Worm (Caenorhabditis elegans): ENCODE results near the gene Y48E1B.3.

The Y48E1B.3 gene

ce11 chrII:13593659-13594221 is 26.0 kb upstream of the Y48E1B.3 start, which contains the start of gene clec-146 (continued):
- TF ChIP-seq F44E2.7 (GFP tag; IDR thresholded peaks at IDR 0.05) (no peak), nhr-25 (tag; optimal IDR thresholded peaks at IDR 0.05; ENCODE audit: borderline replicate concordance, insufficient read depth) (no peak), daf-8 (GFP tag; IDR thresholded peaks at IDR 0.05) (no peak)

ce11 chrII:13590461-13590860 is 22.7 kb upstream of the Y48E1B.3 start, which contains the start of gene clec-145:
Gene clec-145, minus strand, starts transcription at chrII:13590561.
- TF ChIP-seq egl-27 (tag; optimal IDR thresholded peaks at IDR 0.05), result no peak
- TF ChIP-seq mep-1 (tag; optimal IDR thresholded peaks at IDR 0.05), result no peak
- TF ChIP-seq sdz-12 (GFP tag; optimal IDR thresholded peaks at IDR 0.05), result no peak
- TF ChIP-seq nhr-10 (tag; optimal IDR thresholded peaks at IDR 0.05), result no peak
- TF ChIP-seq unc-39 (tag; optimal IDR thresholded peaks at IDR 0.05), result no peak
- no peak for TF ChIP-seq nhr-48 (tag; optimal IDR thresholded peaks at IDR 0.05)
- no peak for TF ChIP-seq lin-15B (tag; optimal IDR thresholded peaks at IDR 0.05)
- no peak for TF ChIP-seq mdt-29 (GFP tag; IDR thresholded peaks at IDR 0.05)
- TF ChIP-seq Y75B8A.6 (GFP tag; IDR thresholded peaks at IDR 0.05), result no peak
- TF ChIP-seq unc-130 (GFP tag; optimal IDR thresholded peaks at IDR 0.05), result no peak

ce11 chrII:13585655-13586170 is 17.9 kb upstream of the Y48E1B.3 start, which contains the start of gene Y48E1B.8:
Gene Y48E1B.8, plus strand, starts transcription at chrII:13585705.
- TF ChIP-seq lin-29 (GFP tag; IDR thresholded peaks at IDR 0.05) (no peak), F37D6.2 (tag; optimal IDR thresholded peaks at IDR 0.05) (no peak), set-16 (GFP tag; IDR thresholded peaks at IDR 0.05) (peak; percentile 59), Y5F2A.4 (GFP tag; optimal IDR thresholded peaks at IDR 0.05) (no peak), Y48G9A.11 (GFP tag; IDR thresholded peaks at IDR 0.05) (no peak), daf-16 (GFP tag; optimal IDR thresholded peaks at IDR 0.05) (no peak), daf-16 (tag; optimal IDR thresholded peaks at IDR 0.05) (no peak), F44E2.7 (GFP tag; IDR thresholded peaks at IDR 0.05) (no peak), ZK337.2 (GFP tag; IDR thresholded peaks at IDR 0.05) (no peak), daf-19 (GFP tag; conservative IDR thresholded peaks at IDR 0.05) (no peak), mes-2 (tag; optimal IDR thresholded peaks at IDR 0.05; ENCODE audit: poor library complexity, severe bottlenecking) (no peak), nhr-10 (tag; optimal IDR thresholded peaks at IDR 0.05) (no peak), nhr-42 (GFP tag; IDR thresholded peaks at IDR 0.05) (0 out of 2 replicates have a peak, but pooled peaks have one; percentile 5), mxl-3 (GFP tag; optimal IDR thresholded peaks at IDR 0.05) (no peak)

- peak; percentile 58 for TF ChIP-seq rbr-2 (tag; optimal IDR thresholded peaks at IDR 0.05)
- TF ChIP-seq Y48G9A.11 (GFP tag; IDR thresholded peaks at IDR 0.05), result no peak
- TF ChIP-seq nhr-102 (tag; optimal IDR thresholded peaks at IDR 0.05), result no peak
- no peak for TF ChIP-seq T26A8.4 (GFP tag; IDR thresholded peaks at IDR 0.05)
- no peak for TF ChIP-seq php-3 (GFP tag; IDR thresholded peaks at IDR 0.05)
- TF ChIP-seq mep-1 (tag; optimal IDR thresholded peaks at IDR 0.05), result peak; percentile 73
- peak; percentile 86 for TF ChIP-seq lin-38 (GFP tag; IDR thresholded peaks at IDR 0.05)
- TF ChIP-seq hif-1 (tag; optimal IDR thresholded peaks at IDR 0.05), result peak in 1 of 2 experiments; percentile 63
- no peak for TF ChIP-seq dmd-8 (GFP tag; IDR thresholded peaks at IDR 0.05)
- TF ChIP-seq F26F4.8 (GFP tag; conservative IDR thresholded peaks at IDR 0.05), result no peak
- TF ChIP-seq nhr-48 (tag; optimal IDR thresholded peaks at IDR 0.05), result no peak
- no peak for TF ChIP-seq daf-16 (GFP tag; optimal IDR thresholded peaks at IDR 0.05)
- peak; percentile 46 for TF ChIP-seq daf-16 (tag; optimal IDR thresholded peaks at IDR 0.05)
- TF ChIP-seq ceh-20 (GFP tag; IDR thresholded peaks at IDR 0.05), result no peak
- TF ChIP-seq F49E8.2 (tag; optimal IDR thresholded peaks at IDR 0.05; ENCODE audit: borderline replicate concordance), result peak; percentile 13
- TF ChIP-seq unc-130 (GFP tag; optimal IDR thresholded peaks at IDR 0.05), result no peak
- TF ChIP-seq vab-7 (GFP tag; IDR thresholded peaks at IDR 0.05), result no peak
- peak; percentile 68 for TF ChIP-seq dpl-1 (GFP tag; optimal IDR thresholded peaks at IDR 0.05)
- TF ChIP-seq nhr-11 (tag; optimal IDR thresholded peaks at IDR 0.05), result peak; percentile 48
- TF ChIP-seq zip-11 (GFP tag; IDR thresholded peaks at IDR 0.05), result no peak
- TF ChIP-seq attf-4 (tag; optimal IDR thresholded peaks at IDR 0.05), result no peak
- TF ChIP-seq ceh-62 (tag; optimal IDR thresholded peaks at IDR 0.05), result no peak
Observed at ce11 chrII:13575018-13575948, 7.5 kb upstream of the Y48E1B.3 start, which contains the start of the genes mrpl-37 and lin-38. Gene mrpl-37, minus strand, starts transcription at chrII:13575068. Gene lin-38, plus strand, starts transcription at chrII:13575925.
